Worm (Caenorhabditis elegans): Measurements from ENCODE around the gene nfyc-1.

ce11 chrII:21953-22352 is 21.8 kb upstream of the nfyc-1 start:
- TF ChIP-seq nhr-12 (tag; optimal IDR thresholded peaks at IDR 0.05), result no peak
- TF ChIP-seq flh-1 (GFP tag; optimal IDR thresholded peaks at IDR 0.05), result no peak
- TF ChIP-seq ztf-11 (tag; optimal IDR thresholded peaks at IDR 0.05), result no peak
- TF ChIP-seq blmp-1 (tag; optimal IDR thresholded peaks at IDR 0.05), result no peak
- TF ChIP-seq nhr-237 (tag; optimal IDR thresholded peaks at IDR 0.05), result no peak
